Fruit fly (Drosophila melanogaster) S2 (cell line): Measurements from ENCODE around the gene Hydr2.

Source experiments
- CG8478 ChIP-seq: fragments of >200 bp; optimal IDR thresholded peaks from 2 replicates; lab custom pipeline; 2018
- CTCF ChIP-seq, 2 experiments: fragments of >200 bp; optimal IDR thresholded peaks; 2 replicates each; lab custom pipeline; 2018

DNA sequence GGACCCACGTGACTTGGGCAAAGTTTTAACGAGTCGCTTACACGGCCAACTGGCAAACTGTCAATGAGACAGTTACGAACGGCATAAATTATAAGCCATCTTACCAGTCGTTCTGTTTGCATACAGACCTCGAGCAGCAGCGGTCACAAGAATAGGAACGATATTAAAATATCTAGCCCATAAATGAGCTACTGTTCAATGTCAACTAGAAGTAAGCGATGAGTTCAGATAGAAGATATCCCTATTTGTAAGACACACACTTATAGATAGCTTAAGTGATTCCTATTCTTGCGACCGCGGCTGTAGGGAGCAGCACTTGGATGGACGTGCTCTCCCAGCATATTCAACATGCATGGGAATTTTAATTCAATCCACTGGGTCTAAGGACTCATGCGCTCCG is 25.4 kb downstream of the Hydr2 start:
- no peak for TF ChIP-seq CTCF (optimal IDR thresholded peaks at IDR 0.05; lab: Kevin White, UChicago)
- no peak for TF ChIP-seq CG8478 (lab: Kevin White, UChicago)
